Worm (Caenorhabditis elegans) whole organism, L3 larva: Measurements from ENCODE around the gene chil-8.

Experiments
- elt-3 ChIP-seq, 3 experiments: fragments of 150-350 bp in 1 of 3; sonication (generic microtip) in 2 of 3; optimal IDR thresholded peaks; 2 replicates in 2 of 3; 4 replicates in 1 of 3; lab custom pipeline; 2014 to 2017; ENCODE audit warnings: missing biosample characterization in 3 of 3, missing genetic modification characterization in 3 of 3
- fos-1 ChIP-seq: fragments of 150-350 bp; optimal IDR thresholded peaks from 2 replicates; lab custom pipeline; 2014; ENCODE audit warnings: missing biosample characterization, missing genetic modification characterization
- jun-1 ChIP-seq: fragments of 150-350 bp; optimal IDR thresholded peaks from 2 replicates; lab custom pipeline; 2014; ENCODE audit warnings: missing biosample characterization, missing genetic modification reagents, missing genetic modification characterization
- lin-39 ChIP-seq: fragments of 150-350 bp; optimal IDR thresholded peaks from 2 replicates; lab custom pipeline; 2018; ENCODE audit warnings: missing biosample characterization, missing genetic modification reagents, missing genetic modification characterization
- nhr-76 ChIP-seq: fragments of 150-350 bp; sonication (generic microtip); optimal IDR thresholded peaks from 5 replicates; lab custom pipeline; 2014; ENCODE audit warnings: missing biosample characterization, missing genetic modification characterization
- pqm-1 ChIP-seq: fragments of 150-350 bp; optimal IDR thresholded peaks from 2 replicates; lab custom pipeline; 2017; ENCODE audit warnings: missing biosample characterization, missing genetic modification characterization, inconsistent platforms
- tbx-2 ChIP-seq: sonication (generic microtip); optimal IDR thresholded peaks from 2 replicates; lab custom pipeline; 2016; ENCODE audit warnings: mild to moderate bottlenecking, missing genetic modification characterization, missing compliant biosample characterization
- unc-39 ChIP-seq: sonication (generic microtip); optimal IDR thresholded peaks from 4 replicates; lab custom pipeline; 2017; ENCODE audit warnings: missing biosample characterization, missing genetic modification characterization
- unc-62 ChIP-seq: fragments of 150-350 bp; sonication (generic microtip); optimal IDR thresholded peaks from 4 replicates; lab custom pipeline; 2014; ENCODE audit warnings: missing biosample characterization, missing genetic modification reagents, missing genetic modification characterization

ce11 chrII:9879815-9880214, 7.0 kb upstream of the chil-8 start:
- TF ChIP-seq pqm-1 (tag; lab: Kevin White, UChicago) (no peak), unc-62 (GFP tag; lab: Kevin White, UChicago) (no peak), jun-1 (tag; lab: Kevin White, UChicago) (no peak), lin-39 (tag; lab: Kevin White, UChicago) (no peak), tbx-2 (tag; lab: Kevin White, UChicago) (no peak), elt-3 (tag; optimal IDR thresholded peaks at IDR 0.05; lab: Kevin White, UChicago) (no peak), fos-1 (tag; lab: Kevin White, UChicago) (no peak), nhr-76 (tag; lab: Kevin White, UChicago) (no peak), unc-39 (tag; lab: Kevin White, UChicago) (no peak)
